Worm (Caenorhabditis elegans): ENCODE data around the gene nekl-4.

DNA sequence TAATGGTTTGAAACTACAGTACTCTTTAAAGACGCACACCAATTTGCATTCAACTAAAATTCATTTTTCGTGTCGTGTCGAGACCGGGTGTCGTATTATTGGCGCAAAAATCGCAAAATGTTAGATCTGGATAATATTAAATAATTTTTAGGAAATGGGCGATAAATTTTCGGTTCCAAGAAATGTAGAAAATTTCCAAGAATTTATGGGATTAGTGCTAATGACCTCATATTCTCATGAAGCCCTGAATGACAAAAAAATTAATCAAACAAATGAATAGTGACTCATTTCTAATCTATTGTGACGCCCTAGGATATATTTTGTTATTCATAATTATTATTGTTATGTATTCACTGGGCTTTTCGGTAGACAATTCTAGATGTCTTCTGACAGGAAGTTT, 16.6 kb downstream of the nekl-4 start:
- TF ChIP-seq aha-1 (tag; optimal IDR thresholded peaks at IDR 0.05) (no peak), snpc-4 (tag; optimal IDR thresholded peaks at IDR 0.05) (no peak), ama-1 (optimal IDR thresholded peaks at IDR 0.05) (no peak)

All from whole organism, L1 larva.